Fruit fly (Drosophila melanogaster) Kc167 (cell line): ENCODE measurements around the gene FIG4.

Experiments used
- Myc ChIP-seq: fragments of >200 bp; optimal IDR thresholded peaks from 2 replicates; lab custom pipeline; 2017; ENCODE audit warnings: missing external identifiers
- Sin3A ChIP-seq: fragments of >200 bp; optimal IDR thresholded peaks from 2 replicates; lab custom pipeline; 2018; ENCODE audit warnings: missing external identifiers
- psq ChIP-seq: fragments of >200 bp; optimal IDR thresholded peaks from 2 replicates; lab custom pipeline; 2017; ENCODE audit warnings: missing external identifiers
- ttk ChIP-seq: sonication (Bioruptor generic); optimal IDR thresholded peaks from 2 replicates; lab custom pipeline; 2017; ENCODE audit warnings: missing external identifiers

- TF ChIP-seq psq (no peak), Myc (lab: Kevin White, UChicago) (no peak), ttk (lab: Kevin White, UChicago) (no peak), Sin3A (lab: Kevin White, UChicago) (no peak)
Observed at dm6 chr2L:4422154-4422553, 42.8 kb upstream of the FIG4 start.
